Worm (Caenorhabditis elegans) whole organism, L4/young adult: ENCODE measurements around the gene ZK1290.1.

ENCODE experiments used
- W03F9.2 ChIP-seq: fragments of 150-350 bp; optimal IDR thresholded peaks from 2 replicates; lab custom pipeline; 2014; ENCODE audit warnings: missing biosample characterization, missing genetic modification characterization
- him-1 ChIP-seq: sonication (generic microtip); optimal IDR thresholded peaks from 2 replicates; lab custom pipeline; 2016; ENCODE audit warnings: missing genotype, missing genetic modification reagents, missing genetic modification characterization, missing compliant biosample characterization

ce11 chrII:7570305-7570704 lies 8.7 kb downstream of the ZK1290.1 start, which contains the start of gene F35D2.3:
- TF ChIP-seq W03F9.2 (tag; lab: Kevin White, UChicago): no peak
- no peak for TF ChIP-seq him-1 (tag; lab: Kevin White, UChicago)
